Fruit fly (Drosophila melanogaster) whole organism, embryonic: ENCODE measurements around the gene CG14721.

ENCODE experiments used
- Abd-B ChIP-seq: fragments of 200-800 bp; sonication (Bioruptor generic); optimal IDR thresholded peaks from 2 replicates; lab custom pipeline; 2018; ENCODE audit warnings: missing biosample characterization, mild to moderate bottlenecking, missing genetic modification characterization, moderate library complexity
- Antp ChIP-seq: fragments of 200-800 bp; sonication (Bioruptor generic); optimal IDR thresholded peaks from 3 replicates; lab custom pipeline; 2016; ENCODE audit warnings: missing biosample characterization, missing genetic modification characterization
- B-H2 ChIP-seq: fragments of 200-800 bp; sonication (Bioruptor generic); optimal IDR thresholded peaks from 2 replicates; lab custom pipeline; 2018; ENCODE audit warnings: missing biosample characterization, mild to moderate bottlenecking, missing genetic modification characterization
- Blimp-1 ChIP-seq: fragments of 200-800 bp; sonication (Bioruptor generic); optimal IDR thresholded peaks from 3 replicates; lab custom pipeline; 2018; ENCODE audit warnings: missing biosample characterization, missing genetic modification characterization, mild to moderate bottlenecking, moderate library complexity, missing genetic modification reagents
- CG13624 ChIP-seq: fragments of 200-800 bp; sonication (Bioruptor generic); optimal IDR thresholded peaks from 2 replicates; lab custom pipeline; 2016; ENCODE audit warnings: missing biosample characterization, missing genetic modification characterization
- CG13894 ChIP-seq: fragments of 200-800 bp; sonication (Bioruptor generic); optimal IDR thresholded peaks from 3 replicates; lab custom pipeline; 2018; ENCODE audit warnings: missing biosample characterization, mild to moderate bottlenecking, missing genetic modification characterization, moderate library complexity
- CG14014 ChIP-seq: fragments of 200-800 bp; sonication (Bioruptor generic); IDR thresholded peaks from 2 replicates; pipeline ENCODE4 v1.3.6; 2022; ENCODE audit warnings: missing biosample characterization, missing genetic modification characterization
- CG14860 ChIP-seq: fragments of 200-800 bp; sonication (Bioruptor generic); IDR thresholded peaks from 3 replicates; pipeline ENCODE4 v1.3.6; 2022; ENCODE audit warnings: missing biosample characterization, missing genetic modification characterization; ENCODE audit not compliant: partially characterized antibody
- CG15479 ChIP-seq: fragments of 200-800 bp; sonication (Bioruptor generic); optimal IDR thresholded peaks from 3 replicates; lab custom pipeline; 2019; ENCODE audit warnings: missing biosample characterization, mild to moderate bottlenecking, missing genetic modification characterization, moderate library complexity
- CG1602 ChIP-seq: fragments of 200-800 bp; sonication (Bioruptor generic); optimal IDR thresholded peaks from 3 replicates; lab custom pipeline; 2016; ENCODE audit warnings: missing biosample characterization, missing genetic modification characterization
- CG17912 ChIP-seq: fragments of 200-800 bp; sonication (Bioruptor generic); optimal IDR thresholded peaks from 2 replicates; lab custom pipeline; 2018; ENCODE audit warnings: missing biosample characterization, mild to moderate bottlenecking, missing genetic modification characterization
- CG1832 ChIP-seq: fragments of 200-800 bp; sonication (Bioruptor generic); optimal IDR thresholded peaks from 2 replicates; lab custom pipeline; 2017; ENCODE audit warnings: missing biosample characterization, mild to moderate bottlenecking, missing genetic modification characterization, inconsistent platforms
- CG2678 ChIP-seq: fragments of 200-800 bp; sonication (Bioruptor generic); optimal IDR thresholded peaks from 3 replicates; lab custom pipeline; 2019; ENCODE audit warnings: missing biosample characterization, mild to moderate bottlenecking, missing genetic modification characterization, moderate library complexity
- CG31365 ChIP-seq: fragments of 200-800 bp; sonication (Bioruptor generic); optimal IDR thresholded peaks from 2 replicates; lab custom pipeline; 2018; ENCODE audit warnings: missing biosample characterization, mild to moderate bottlenecking, missing genetic modification characterization
- CG32772 ChIP-seq: fragments of 200-800 bp; sonication (Bioruptor generic); IDR thresholded peaks from 2 replicates; pipeline ENCODE4 v1.3.6; 2022; ENCODE audit warnings: missing biosample characterization, missing genetic modification characterization
- CG4360 ChIP-seq: fragments of 200-800 bp; sonication (Bioruptor generic); IDR thresholded peaks from 2 replicates; pipeline ENCODE4 v1.3.6; 2022; ENCODE audit warnings: missing biosample characterization, missing genetic modification characterization
- CG7556 ChIP-seq: fragments of 200-800 bp; sonication (Bioruptor generic); optimal IDR thresholded peaks from 2 replicates; lab custom pipeline; 2017; ENCODE audit warnings: missing biosample characterization, mild to moderate bottlenecking, missing genetic modification characterization
- CG7745 ChIP-seq: fragments of 200-800 bp; sonication (Bioruptor generic); optimal IDR thresholded peaks from 2 replicates; lab custom pipeline; 2018; ENCODE audit warnings: missing biosample characterization, mild to moderate bottlenecking, missing genetic modification characterization, moderate library complexity
- CG7928 ChIP-seq: fragments of 200-800 bp; sonication (Bioruptor generic); optimal IDR thresholded peaks from 2 replicates; lab custom pipeline; 2017; ENCODE audit warnings: missing biosample characterization, mild to moderate bottlenecking, missing genetic modification characterization
- CG9932 ChIP-seq: fragments of 200-800 bp; sonication (Bioruptor generic); IDR thresholded peaks from 2 replicates; pipeline ENCODE4 v1.3.6; 2022; ENCODE audit warnings: missing biosample characterization, missing genetic modification characterization
- CrebB ChIP-seq: fragments of 200-800 bp; sonication (Bioruptor generic); optimal IDR thresholded peaks from 3 replicates; lab custom pipeline; 2018; ENCODE audit warnings: missing biosample characterization, mild to moderate bottlenecking, missing genetic modification characterization
- D19A ChIP-seq: fragments of 200-800 bp; optimal IDR thresholded peaks from 3 replicates; lab custom pipeline; 2019; ENCODE audit warnings: missing biosample characterization, mild to moderate bottlenecking, missing genetic modification characterization, moderate library complexity
- E2f2 ChIP-seq: fragments of 200-800 bp; sonication (Bioruptor generic); IDR thresholded peaks from 2 replicates; pipeline ENCODE4 v1.3.6; 2022; ENCODE audit warnings: missing biosample characterization, missing genetic modification characterization
- Fer1 ChIP-seq: fragments of 200-800 bp; sonication (Bioruptor generic); optimal IDR thresholded peaks from 2 replicates; lab custom pipeline; 2017; ENCODE audit warnings: missing biosample characterization, mild to moderate bottlenecking, missing genetic modification characterization
- GATAe ChIP-seq: fragments of 200-800 bp; sonication (Bioruptor generic); conservative IDR thresholded peaks from 2 replicates; pipeline ENCODE4 v1.3.6; 2022; ENCODE audit warnings: missing biosample characterization, missing genetic modification characterization
- HLH54F ChIP-seq: fragments of 200-800 bp; sonication (Bioruptor generic); optimal IDR thresholded peaks from 3 replicates; lab custom pipeline; 2016; ENCODE audit warnings: missing biosample characterization, missing genetic modification characterization
- Hand ChIP-seq: fragments of 200-800 bp; sonication (Bioruptor generic); optimal IDR thresholded peaks from 2 replicates; lab custom pipeline; 2017; ENCODE audit warnings: mild to moderate bottlenecking, missing biosample characterization, missing genetic modification reagents, missing genetic modification characterization
- Hey ChIP-seq: fragments of 200-800 bp; sonication (Bioruptor generic); optimal IDR thresholded peaks from 3 replicates; lab custom pipeline; 2018; ENCODE audit warnings: missing biosample characterization, mild to moderate bottlenecking, missing genetic modification characterization
- HmgZ ChIP-seq: fragments of 200-800 bp; sonication (Bioruptor generic); optimal IDR thresholded peaks from 2 replicates; lab custom pipeline; 2018; ENCODE audit warnings: missing biosample characterization, mild to moderate bottlenecking, missing genetic modification characterization
- Hmr ChIP-seq: fragments of 200-800 bp; sonication (Bioruptor generic); optimal IDR thresholded peaks from 3 replicates; lab custom pipeline; 2017; ENCODE audit warnings: mild to moderate bottlenecking, missing biosample characterization, missing genetic modification reagents, missing genetic modification characterization
- Kr ChIP-seq: fragments of 200-800 bp; sonication (Bioruptor generic); optimal IDR thresholded peaks from 2 replicates; lab custom pipeline; 2017; ENCODE audit warnings: missing biosample characterization, mild to moderate bottlenecking, missing genetic modification characterization
- MBD-R2 ChIP-seq: fragments of 200-800 bp; sonication (Bioruptor generic); IDR thresholded peaks from 2 replicates; pipeline ENCODE4 v1.3.6; 2022; ENCODE audit warnings: missing biosample characterization, missing genetic modification characterization
- Opbp ChIP-seq: fragments of 200-800 bp; sonication (Bioruptor generic); IDR thresholded peaks from 3 replicates; pipeline ENCODE4 v1.3.6; 2022; ENCODE audit warnings: missing biosample characterization, missing genetic modification characterization; ENCODE audit not compliant: partially characterized antibody
- Pdp1 ChIP-seq, 2 experiments: fragments of 200-800 bp; sonication (Bioruptor generic); optimal IDR thresholded peaks; 3 replicates each; lab custom pipeline; 2016; ENCODE audit warnings: missing biosample characterization in 2 of 2, missing genetic modification characterization in 2 of 2, mild to moderate bottlenecking in 1 of 2, moderate library complexity in 1 of 2
- Rx ChIP-seq: fragments of 200-800 bp; sonication (Bioruptor generic); IDR thresholded peaks from 2 replicates; pipeline ENCODE4 v1.3.6; 2022; ENCODE audit warnings: missing biosample characterization, missing genetic modification characterization
- Sry-δ ChIP-seq: fragments of 200-800 bp; sonication (Bioruptor generic); optimal IDR thresholded peaks from 2 replicates; lab custom pipeline; 2016; ENCODE audit warnings: missing biosample characterization, missing genetic modification characterization
- Xbp1 ChIP-seq: fragments of 200-800 bp; sonication (Bioruptor generic); optimal IDR thresholded peaks from 3 replicates; lab custom pipeline; 2016; ENCODE audit warnings: missing biosample characterization, mild to moderate bottlenecking, missing genetic modification characterization
- ac ChIP-seq: fragments of 200-800 bp; sonication (Bioruptor generic); optimal IDR thresholded peaks from 3 replicates; lab custom pipeline; 2017; ENCODE audit warnings: missing biosample characterization, mild to moderate bottlenecking, missing genetic modification characterization
- caup ChIP-seq: fragments of 200-800 bp; sonication (Bioruptor generic); optimal IDR thresholded peaks from 3 replicates; lab custom pipeline; 2017; ENCODE audit warnings: missing biosample characterization, mild to moderate bottlenecking, missing genetic modification characterization, moderate library complexity; ENCODE audit not compliant: severe bottlenecking
- chm ChIP-seq: fragments of 200-800 bp; sonication (Bioruptor generic); IDR thresholded peaks from 2 replicates; pipeline ENCODE4 v1.3.6; 2022; ENCODE audit warnings: missing biosample characterization, missing genetic modification characterization
- disco-r ChIP-seq: fragments of 200-800 bp; sonication (Bioruptor generic); optimal IDR thresholded peaks from 2 replicates; lab custom pipeline; 2016; ENCODE audit warnings: missing biosample characterization, missing genetic modification characterization
- en ChIP-seq: fragments of 200-800 bp; sonication (Bioruptor generic); optimal IDR thresholded peaks from 2 replicates; lab custom pipeline; 2016; ENCODE audit warnings: missing biosample characterization, missing genetic modification characterization
- grn ChIP-seq: fragments of 200-800 bp; sonication (Bioruptor generic); optimal IDR thresholded peaks from 3 replicates; lab custom pipeline; 2017; ENCODE audit warnings: missing biosample characterization, missing genetic modification characterization
- h ChIP-seq: fragments of >200 bp; optimal IDR thresholded peaks from 2 replicates; lab custom pipeline; 2017
- maf-S ChIP-seq: fragments of 200-800 bp; sonication (Bioruptor generic); optimal IDR thresholded peaks from 2 replicates; lab custom pipeline; 2016; ENCODE audit warnings: missing biosample characterization, missing genetic modification characterization
- p53 ChIP-seq: fragments of 200-800 bp; sonication (Bioruptor generic); optimal IDR thresholded peaks from 2 replicates; lab custom pipeline; 2016; ENCODE audit warnings: missing biosample characterization, missing genetic modification characterization
- pho ChIP-seq: fragments of 200-800 bp; sonication (Bioruptor generic); optimal IDR thresholded peaks from 2 replicates; lab custom pipeline; 2016; ENCODE audit warnings: missing biosample characterization, missing genetic modification characterization
- seq ChIP-seq: fragments of 200-800 bp; sonication (Bioruptor generic); IDR thresholded peaks from 2 replicates; pipeline ENCODE4 v1.3.6; 2022; ENCODE audit warnings: missing biosample characterization, missing genetic modification characterization
- slou ChIP-seq: fragments of 200-800 bp; sonication (Bioruptor generic); optimal IDR thresholded peaks from 3 replicates; lab custom pipeline; 2016; ENCODE audit warnings: missing biosample characterization, missing genetic modification characterization
- stwl ChIP-seq: fragments of 200-800 bp; sonication (Bioruptor generic); optimal IDR thresholded peaks from 3 replicates; lab custom pipeline; 2018; ENCODE audit warnings: missing biosample characterization, mild to moderate bottlenecking, missing genetic modification characterization, moderate library complexity
- sug ChIP-seq: fragments of 200-800 bp; optimal IDR thresholded peaks from 2 replicates; lab custom pipeline; 2019; ENCODE audit warnings: missing biosample characterization, mild to moderate bottlenecking, missing genetic modification characterization, moderate library complexity
- wdn ChIP-seq: fragments of 200-800 bp; sonication (Bioruptor generic); IDR thresholded peaks from 2 replicates; pipeline ENCODE4 v1.3.6; 2022; ENCODE audit warnings: missing biosample characterization, missing genetic modification characterization

The CG14721 gene

DNA sequence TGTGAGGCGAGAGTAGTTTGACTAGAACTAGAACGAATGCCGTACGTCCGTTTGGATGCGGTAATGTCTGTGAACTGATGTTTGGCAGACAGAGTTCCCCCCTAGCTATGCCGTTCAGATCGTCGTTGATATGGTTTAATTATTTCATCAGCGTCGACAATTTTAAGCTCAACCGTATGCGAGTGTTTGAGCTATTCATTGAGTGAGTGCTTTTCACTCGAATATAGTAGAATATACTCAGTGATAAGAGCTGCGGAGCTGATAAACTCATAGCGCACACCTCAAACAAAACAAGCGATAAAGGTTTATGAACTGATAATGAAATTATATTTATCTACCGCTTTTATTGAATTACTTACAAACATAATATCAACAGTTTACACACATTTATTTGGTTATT lies 47.2 kb upstream of the CG14721 start, which contains the start of gene CG6834 (continued):
- TF ChIP-seq Opbp (GFP tag; lab: Robert Waterston, UW) (no peak), ac (no peak), CrebB (peak; percentile 62), Xbp1 (no peak), CG14860 (GFP tag; lab: Robert Waterston, UW) (no peak), CG1832 (GFP tag; lab: Kevin White, UChicago) (no peak), en (GFP tag; lab: Kevin White, UChicago) (no peak), caup (GFP tag; lab: Kevin White, UChicago) (no peak), wdn (GFP tag; lab: Robert Waterston, UW) (no peak), Hmr (GFP tag; lab: Kevin White, UChicago) (no peak), disco-r (GFP tag; lab: Kevin White, UChicago) (no peak), h (lab: Kevin White, UChicago) (no peak), CG31365 (tag; lab: Kevin White, UChicago) (peak; percentile 0), CG7928 (no peak), HLH54F (GFP tag; lab: Kevin White, UChicago) (no peak), seq (GFP tag; lab: Robert Waterston, UW) (no peak), Blimp-1 (GFP tag; lab: Kevin White, UChicago) (no peak), GATAe (GFP tag; lab: Robert Waterston, UW) (no peak), CG13624 (GFP tag; lab: Kevin White, UChicago) (peak; percentile 19), CG7556 (no peak), MBD-R2 (GFP tag; lab: Robert Waterston, UW) (no peak), Rx (GFP tag; lab: Robert Waterston, UW) (no peak), CG2678 (tag; lab: Kevin White, UChicago) (peak; percentile 34), Kr (GFP tag; lab: Kevin White, UChicago) (no peak), D19A (no peak), Hand (GFP tag; lab: Kevin White, UChicago) (no peak), Abd-B (GFP tag; lab: Kevin White, UChicago) (no peak), CG1602 (GFP tag; lab: Kevin White, UChicago) (no peak), stwl (tag; lab: Kevin White, UChicago) (no peak), Sry-δ (GFP tag; lab: Kevin White, UChicago) (no peak), grn (GFP tag; lab: Kevin White, UChicago) (peak; percentile 78), CG32772 (GFP tag; lab: Robert Waterston, UW) (no peak), p53 (GFP tag; lab: Kevin White, UChicago) (no peak), Pdp1 (GFP tag; optimal IDR thresholded peaks at IDR 0.05; lab: Kevin White, UChicago) (peak in 1 of 2 experiments; percentile 90), pho (no peak), sug (peak; percentile 96), CG9932 (GFP tag; lab: Robert Waterston, UW) (no peak), maf-S (GFP tag; lab: Kevin White, UChicago) (no peak), Hey (tag; lab: Kevin White, UChicago) (no peak), slou (no peak), Antp (no peak), Fer1 (GFP tag; lab: Kevin White, UChicago) (peak; percentile 31), CG17912 (GFP tag; lab: Kevin White, UChicago) (no peak), CG7745 (tag; lab: Kevin White, UChicago) (peak; percentile 9), HmgZ (tag; lab: Kevin White, UChicago) (no peak), E2f2 (GFP tag; lab: Robert Waterston, UW) (no peak), chm (no peak), CG13894 (tag; lab: Kevin White, UChicago) (no peak), B-H2 (GFP tag; lab: Kevin White, UChicago) (peak; percentile 20), CG14014 (GFP tag; lab: Robert Waterston, UW) (no peak), CG15479 (GFP tag; lab: Kevin White, UChicago) (no peak), CG4360 (no peak)
